Worm (Caenorhabditis elegans) whole organism, mixed stage, embryonic: Measurements from ENCODE around the gene fzo-1.

Source experiments
- ces-1 ChIP-seq: fragments of 150-350 bp; optimal IDR thresholded peaks from 2 replicates; lab custom pipeline; 2014; ENCODE audit warnings: missing biosample characterization, missing genetic modification reagents, missing genetic modification characterization
- drap-1 ChIP-seq: fragments of 200-800 bp; sonication (Bioruptor generic); optimal IDR thresholded peaks from 3 replicates; lab custom pipeline; 2018; ENCODE audit warnings: mild to moderate bottlenecking, missing genetic modification characterization, missing compliant biosample characterization
- ham-2 ChIP-seq: fragments of 200-800 bp; sonication (Bioruptor generic); optimal IDR thresholded peaks from 2 replicates; lab custom pipeline; 2018; ENCODE audit warnings: mild to moderate bottlenecking, missing genetic modification characterization, missing compliant biosample characterization
- pha-4 ChIP-seq: fragments of 150-350 bp; optimal IDR thresholded peaks from 2 replicates; lab custom pipeline; 2018; ENCODE audit warnings: missing biosample characterization, missing genetic modification reagents, missing genetic modification characterization
- sem-2 ChIP-seq: fragments of 200-800 bp; sonication (Bioruptor generic); optimal IDR thresholded peaks from 2 replicates; lab custom pipeline; 2018; ENCODE audit warnings: mild to moderate bottlenecking, missing genetic modification characterization, missing compliant biosample characterization
- unc-39 ChIP-seq: fragments of 150-350 bp; optimal IDR thresholded peaks from 2 replicates; lab custom pipeline; 2014; ENCODE audit warnings: missing biosample characterization, missing genetic modification characterization
- unc-62 ChIP-seq: fragments of 150-350 bp; optimal IDR thresholded peaks from 2 replicates; lab custom pipeline; 2014; ENCODE audit warnings: missing biosample characterization, missing genetic modification reagents, missing genetic modification characterization

ce11 chrII:5797348-5797977 lies 38.5 kb downstream of the fzo-1 start, which contains the start of the genes msp-63 and msp-142:
- no peak for TF ChIP-seq ces-1
- TF ChIP-seq pha-4 (tag; lab: Kevin White, UChicago): no peak
- TF ChIP-seq ham-2 (GFP tag; lab: Kevin White, UChicago): no peak
- TF ChIP-seq unc-62 (GFP tag; lab: Kevin White, UChicago): no peak
- TF ChIP-seq unc-39 (tag; lab: Kevin White, UChicago): no peak
- TF ChIP-seq sem-2 (GFP tag; lab: Kevin White, UChicago): no peak
- no peak for TF ChIP-seq drap-1 (GFP tag; lab: Kevin White, UChicago)
